Worm (Caenorhabditis elegans): Measurements from ENCODE around the gene ndub-3.

The ndub-3 gene

ce11 chrII:8947391-8947790, 17.3 kb downstream of the ndub-3 start, which contains the start of gene cutl-15:
Gene cutl-15, minus strand, starts transcription at chrII:8947688.
- TF ChIP-seq ceh-36 (tag; optimal IDR thresholded peaks at IDR 0.05) (no peak), tbx-37 (GFP tag; conservative IDR thresholded peaks at IDR 0.05) (no peak), flt-1 (GFP tag; IDR thresholded peaks at IDR 0.05) (no peak), ama-1 (optimal IDR thresholded peaks at IDR 0.05) (no peak), sea-1 (GFP tag; conservative IDR thresholded peaks at IDR 0.05) (no peak), F13C5.2 (tag; optimal IDR thresholded peaks at IDR 0.05) (no peak), ceh-13 (GFP tag; optimal IDR thresholded peaks at IDR 0.05) (no peak), pes-1 (GFP tag; IDR thresholded peaks at IDR 0.05) (no peak), tbx-11 (GFP tag; IDR thresholded peaks at IDR 0.05) (no peak), hmg-4 (GFP tag; optimal IDR thresholded peaks at IDR 0.05) (no peak), tra-4 (tag; optimal IDR thresholded peaks at IDR 0.05) (no peak), aly-1 (tag; optimal IDR thresholded peaks at IDR 0.05) (no peak)

ce11 chrII:8945167-8945566, 19.5 kb downstream of the ndub-3 start:
- no peak for TF ChIP-seq hnd-1 (tag; optimal IDR thresholded peaks at IDR 0.05)
- no peak for TF ChIP-seq sea-1 (GFP tag; conservative IDR thresholded peaks at IDR 0.05)
- TF ChIP-seq hmbx-1 (tag; optimal IDR thresholded peaks at IDR 0.05) = no peak
- TF ChIP-seq pes-1 (GFP tag; IDR thresholded peaks at IDR 0.05) = no peak
- TF ChIP-seq tbx-11 (GFP tag; IDR thresholded peaks at IDR 0.05) = no peak
- TF ChIP-seq B0310.2 (tag; optimal IDR thresholded peaks at IDR 0.05) = no peak
- no peak for TF ChIP-seq hmg-4 (GFP tag; optimal IDR thresholded peaks at IDR 0.05)
- TF ChIP-seq aly-1 (tag; optimal IDR thresholded peaks at IDR 0.05) = no peak
- TF ChIP-seq F13C5.2 (tag; optimal IDR thresholded peaks at IDR 0.05) = no peak
- no peak for TF ChIP-seq flt-1 (GFP tag; IDR thresholded peaks at IDR 0.05)
- no peak for TF ChIP-seq tbx-37 (GFP tag; conservative IDR thresholded peaks at IDR 0.05)

- TF ChIP-seq ets-7 (tag; optimal IDR thresholded peaks at IDR 0.05) (no peak), sea-1 (GFP tag; conservative IDR thresholded peaks at IDR 0.05) (no peak), pes-1 (GFP tag; IDR thresholded peaks at IDR 0.05) (no peak), aly-1 (tag; optimal IDR thresholded peaks at IDR 0.05) (no peak), scrt-1 (GFP tag; IDR thresholded peaks at IDR 0.05) (no peak), ceh-13 (GFP tag; optimal IDR thresholded peaks at IDR 0.05) (no peak), hmbx-1 (tag; optimal IDR thresholded peaks at IDR 0.05) (no peak), B0310.2 (tag; optimal IDR thresholded peaks at IDR 0.05) (no peak), hmg-4 (GFP tag; optimal IDR thresholded peaks at IDR 0.05) (no peak), ceh-36 (tag; optimal IDR thresholded peaks at IDR 0.05) (no peak), tbx-11 (GFP tag; IDR thresholded peaks at IDR 0.05) (no peak), ama-1 (optimal IDR thresholded peaks at IDR 0.05) (no peak), F13C5.2 (tag; optimal IDR thresholded peaks at IDR 0.05) (no peak), flt-1 (GFP tag; IDR thresholded peaks at IDR 0.05) (no peak), hnd-1 (tag; optimal IDR thresholded peaks at IDR 0.05) (no peak), tra-4 (tag; optimal IDR thresholded peaks at IDR 0.05) (no peak), tbx-37 (GFP tag; conservative IDR thresholded peaks at IDR 0.05) (no peak)
These were observed 24.2 kb downstream of the ndub-3 start, which contains the start of the genes set-17 and T21B10.4 for ce11 chrII:8940362-8940940. Gene set-17, minus strand, starts transcription at chrII:8940488. Gene T21B10.4, plus strand, starts transcription at chrII:8940894.

ce11 chrII:8938907-8939622, 25.6 kb downstream of the ndub-3 start:
- TF ChIP-seq tra-4 (tag; optimal IDR thresholded peaks at IDR 0.05) (no peak), F13C5.2 (tag; optimal IDR thresholded peaks at IDR 0.05) (no peak)

ce11 chrII:8933693-8934432, 30.8 kb downstream of the ndub-3 start, which contains the start of gene T21B10.3:
Gene T21B10.3, plus strand, starts transcription at chrII:8934382.
- TF ChIP-seq hnd-1 (tag; optimal IDR thresholded peaks at IDR 0.05) (no peak), ama-1 (optimal IDR thresholded peaks at IDR 0.05) (no peak), sea-1 (GFP tag; conservative IDR thresholded peaks at IDR 0.05) (no peak), B0310.2 (tag; optimal IDR thresholded peaks at IDR 0.05) (no peak), tbx-11 (GFP tag; IDR thresholded peaks at IDR 0.05) (no peak), pes-1 (GFP tag; IDR thresholded peaks at IDR 0.05) (no peak), aly-1 (tag; optimal IDR thresholded peaks at IDR 0.05) (no peak), tra-4 (tag; optimal IDR thresholded peaks at IDR 0.05) (no peak), flt-1 (GFP tag; IDR thresholded peaks at IDR 0.05) (no peak), scrt-1 (GFP tag; IDR thresholded peaks at IDR 0.05) (no peak), hmbx-1 (tag; optimal IDR thresholded peaks at IDR 0.05) (no peak), hmg-4 (GFP tag; optimal IDR thresholded peaks at IDR 0.05) (no peak), tbx-37 (GFP tag; conservative IDR thresholded peaks at IDR 0.05) (no peak), ceh-36 (tag; optimal IDR thresholded peaks at IDR 0.05) (no peak), F13C5.2 (tag; optimal IDR thresholded peaks at IDR 0.05) (no peak), ets-7 (tag; optimal IDR thresholded peaks at IDR 0.05) (no peak), ceh-13 (GFP tag; optimal IDR thresholded peaks at IDR 0.05) (no peak)

ce11 chrII:8932392-8932791, 32.3 kb downstream of the ndub-3 start:
- TF ChIP-seq ama-1 (optimal IDR thresholded peaks at IDR 0.05) (no peak), B0310.2 (tag; optimal IDR thresholded peaks at IDR 0.05) (no peak)

- TF ChIP-seq tbx-37 (GFP tag; conservative IDR thresholded peaks at IDR 0.05) (no peak), ceh-13 (GFP tag; optimal IDR thresholded peaks at IDR 0.05) (no peak), tra-4 (tag; optimal IDR thresholded peaks at IDR 0.05) (no peak), F13C5.2 (tag; optimal IDR thresholded peaks at IDR 0.05) (no peak), ceh-36 (tag; optimal IDR thresholded peaks at IDR 0.05) (no peak), ama-1 (optimal IDR thresholded peaks at IDR 0.05) (no peak), flt-1 (GFP tag; IDR thresholded peaks at IDR 0.05) (no peak), hnd-1 (tag; optimal IDR thresholded peaks at IDR 0.05) (no peak), B0310.2 (tag; optimal IDR thresholded peaks at IDR 0.05) (no peak), hmbx-1 (tag; optimal IDR thresholded peaks at IDR 0.05) (no peak), sea-1 (GFP tag; conservative IDR thresholded peaks at IDR 0.05) (no peak), hmg-4 (GFP tag; optimal IDR thresholded peaks at IDR 0.05) (no peak), scrt-1 (GFP tag; IDR thresholded peaks at IDR 0.05) (no peak), ets-7 (tag; optimal IDR thresholded peaks at IDR 0.05) (no peak), aly-1 (tag; optimal IDR thresholded peaks at IDR 0.05) (no peak), pes-1 (GFP tag; IDR thresholded peaks at IDR 0.05) (no peak), tbx-11 (GFP tag; IDR thresholded peaks at IDR 0.05) (no peak)
These were observed 33.1 kb downstream of the ndub-3 start for ce11 chrII:8931405-8932149.

Data from whole organism, early embryonic.